Worm (Caenorhabditis elegans): ENCODE measurements around the gene T21E8.7.

T21E8.7 gene

ce11 chrX:10901766-10902165 is 18.5 kb downstream of the T21E8.7 start:
- TF ChIP-seq crh-2 (tag; optimal IDR thresholded peaks at IDR 0.05) (peak; percentile 75), gmeb-1 (tag; optimal IDR thresholded peaks at IDR 0.05) (peak; percentile 26), mdl-1 (tag; optimal IDR thresholded peaks at IDR 0.05) (peak in 1 of 2 experiments; percentile 33), unc-55 (GFP tag; optimal IDR thresholded peaks at IDR 0.05) (no peak), fos-1 (tag; optimal IDR thresholded peaks at IDR 0.05) (peak; percentile 84), F13H6.1 (tag; optimal IDR thresholded peaks at IDR 0.05) (no peak), sma-3 (GFP tag; optimal IDR thresholded peaks at IDR 0.05) (peak; percentile 40), sma-9 (GFP tag; optimal IDR thresholded peaks at IDR 0.05) (peak; percentile 84), sma-9 (tag; optimal IDR thresholded peaks at IDR 0.05) (no peak)

- TF ChIP-seq fos-1 (tag; optimal IDR thresholded peaks at IDR 0.05) (peak; percentile 25), nhr-21 (tag; optimal IDR thresholded peaks at IDR 0.05) (peak; percentile 32), nhr-11 (tag; optimal IDR thresholded peaks at IDR 0.05) (no peak)
Measured at ce11 chrX:10902723-10903322, 19.5 kb downstream of the T21E8.7 start, which contains the start of gene acbp-3. Gene acbp-3 (plus strand): TSS chrX:10903272.

DNA sequence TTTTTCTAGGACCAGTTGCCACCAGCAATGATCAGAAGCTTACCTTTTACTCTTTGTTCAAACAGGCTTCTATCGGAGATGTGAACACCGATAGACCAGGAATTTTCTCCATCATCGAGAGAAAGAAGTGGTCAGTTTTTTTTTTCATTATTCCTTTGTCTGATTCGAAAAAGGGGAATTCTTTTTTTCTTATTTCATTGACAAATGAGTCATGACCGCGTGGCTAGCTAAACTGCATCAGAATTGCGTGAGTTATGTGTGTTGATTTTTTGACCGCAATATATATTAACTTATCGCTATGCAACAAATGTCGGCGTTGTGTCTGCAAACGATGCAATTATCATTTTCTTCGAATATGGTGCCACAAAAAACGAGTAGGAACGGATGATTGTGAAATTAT is 20.1 kb downstream of the T21E8.7 start:
- TF ChIP-seq sma-9 (GFP tag; optimal IDR thresholded peaks at IDR 0.05) (peak; percentile 35), sma-9 (tag; optimal IDR thresholded peaks at IDR 0.05) (no peak), skn-1 (tag; optimal IDR thresholded peaks at IDR 0.05) (no peak), fos-1 (tag; optimal IDR thresholded peaks at IDR 0.05) (peak; percentile 66)

DNA sequence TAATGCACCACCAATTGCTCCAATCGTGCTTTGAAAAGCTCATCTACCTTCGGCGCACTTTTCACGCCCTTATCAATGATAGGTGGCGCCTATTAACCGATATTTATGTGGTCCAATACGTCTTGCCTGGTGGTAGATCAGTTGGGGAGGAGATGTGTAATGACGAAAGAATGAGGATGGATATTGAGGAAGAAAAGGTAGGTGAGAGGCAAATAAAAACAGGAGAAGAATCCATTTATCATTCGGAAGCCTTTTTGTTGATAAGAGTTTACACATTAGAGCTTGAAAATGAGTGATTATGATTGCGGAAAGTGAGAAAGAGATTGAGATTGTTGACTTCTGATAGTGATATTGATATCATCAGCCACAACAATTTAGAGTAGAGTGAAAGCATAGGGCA is 24.1 kb downstream of the T21E8.7 start:
- TF ChIP-seq ZK546.5 (tag; optimal IDR thresholded peaks at IDR 0.05): no peak
- TF ChIP-seq mab-5 (tag; optimal IDR thresholded peaks at IDR 0.05): peak; percentile 19

ce11 chrX:10909661-10910060 is 26.4 kb downstream of the T21E8.7 start:
- TF ChIP-seq unc-55 (GFP tag; optimal IDR thresholded peaks at IDR 0.05): no peak
- no peak for TF ChIP-seq nhr-12 (tag; optimal IDR thresholded peaks at IDR 0.05)
- no peak for TF ChIP-seq nhr-6 (tag; optimal IDR thresholded peaks at IDR 0.05)
- TF ChIP-seq ztf-4 (tag; optimal IDR thresholded peaks at IDR 0.05): no peak
- no peak for TF ChIP-seq crh-2 (tag; optimal IDR thresholded peaks at IDR 0.05)
- no peak for TF ChIP-seq egl-27 (tag; optimal IDR thresholded peaks at IDR 0.05)
- no peak for TF ChIP-seq sma-3 (GFP tag; optimal IDR thresholded peaks at IDR 0.05)
- TF ChIP-seq ztf-1 (GFP tag; conservative IDR thresholded peaks at IDR 0.05): no peak
- no peak for TF ChIP-seq C34F6.9 (tag; optimal IDR thresholded peaks at IDR 0.05)
- TF ChIP-seq sem-4 (tag; optimal IDR thresholded peaks at IDR 0.05): no peak
- TF ChIP-seq mbf-1 (tag; optimal IDR thresholded peaks at IDR 0.05): no peak
- peak; percentile 34 for TF ChIP-seq F13H6.1 (tag; optimal IDR thresholded peaks at IDR 0.05)
- peak in 1 of 2 experiments; percentile 35 for TF ChIP-seq lsy-2 (tag; optimal IDR thresholded peaks at IDR 0.05)
- TF ChIP-seq nhr-129 (tag; optimal IDR thresholded peaks at IDR 0.05): peak; percentile 68
- peak; percentile 13 for TF ChIP-seq sma-9 (GFP tag; optimal IDR thresholded peaks at IDR 0.05)
- TF ChIP-seq sma-9 (tag; optimal IDR thresholded peaks at IDR 0.05): no peak

DNA sequence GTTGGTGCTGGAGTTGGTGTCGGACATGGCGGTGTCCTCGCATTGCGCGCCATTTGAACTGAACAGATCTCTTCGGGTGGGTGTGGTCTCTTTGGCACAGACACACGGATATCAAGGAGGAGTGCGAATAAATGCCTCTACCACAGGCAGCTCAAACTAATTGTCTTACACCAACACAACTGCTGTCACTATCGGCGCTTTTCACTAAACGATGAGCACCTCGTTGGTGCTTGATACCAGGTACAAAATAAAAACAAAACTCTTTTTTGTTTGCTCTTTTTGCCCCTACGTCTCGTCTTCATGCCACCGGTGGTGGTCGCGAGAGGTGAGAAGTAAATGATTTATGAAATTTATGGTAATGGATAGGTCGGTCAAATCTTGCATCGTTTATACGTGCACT is 27.4 kb downstream of the T21E8.7 start, which contains the start of gene F47B10.8:
TSS of gene F47B10.8 (minus strand) at position 101 of the 400 bp plus-strand sequence.
- TF ChIP-seq crh-2 (tag; optimal IDR thresholded peaks at IDR 0.05) (no peak), sma-9 (GFP tag; optimal IDR thresholded peaks at IDR 0.05) (peak; percentile 2), sma-9 (tag; optimal IDR thresholded peaks at IDR 0.05) (no peak)

DNA sequence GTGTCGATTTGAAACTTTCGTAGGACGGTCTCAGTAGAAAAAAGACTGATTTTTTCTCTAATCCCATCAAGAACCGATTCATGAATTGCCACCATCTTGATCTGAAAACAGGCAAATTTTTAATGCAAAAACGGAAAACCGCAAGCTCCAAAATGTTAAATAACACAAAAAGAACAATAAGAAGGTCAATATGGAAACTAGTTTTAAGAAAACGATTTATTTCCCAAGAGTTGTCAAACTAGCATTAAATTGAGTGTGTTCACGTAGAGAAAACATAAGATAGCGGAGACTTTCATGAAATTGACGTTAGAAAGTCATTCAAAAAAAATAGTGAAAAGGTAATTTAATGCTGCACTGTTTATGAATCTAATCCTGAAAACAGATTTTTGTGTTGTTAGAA is 30.7 kb downstream of the T21E8.7 start, which contains the start of gene F47B10.9:
TSS of gene F47B10.9 (minus strand) at position 101 of the 400 bp plus-strand sequence.
- TF ChIP-seq ceh-16 (tag; optimal IDR thresholded peaks at IDR 0.05) (no peak), gmeb-1 (tag; optimal IDR thresholded peaks at IDR 0.05) (no peak), skn-1 (tag; optimal IDR thresholded peaks at IDR 0.05) (no peak), F13H6.1 (tag; optimal IDR thresholded peaks at IDR 0.05) (no peak)

All from whole organism, L2 larva.